Fruit fly (Drosophila melanogaster): ENCODE data around the gene CG43125.

CG43125 gene

DNA sequence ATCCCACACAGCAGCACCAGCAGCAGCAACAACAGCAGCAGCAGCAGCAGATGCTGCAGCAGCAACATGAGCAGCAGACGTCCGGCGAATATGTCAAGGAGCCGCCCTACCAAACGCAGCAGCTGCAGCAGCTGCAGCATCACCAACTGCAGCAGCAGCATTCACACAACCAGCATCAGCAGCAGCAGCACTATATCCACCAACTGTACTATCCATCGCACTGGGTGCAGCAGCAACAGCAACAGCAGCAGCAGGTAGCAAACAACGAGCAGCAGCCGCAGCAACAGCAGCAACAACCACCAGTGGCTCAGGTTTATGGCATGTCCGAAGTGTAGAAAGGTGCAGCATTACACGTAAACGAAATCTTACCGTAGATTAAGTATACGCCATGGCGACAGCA is 25.6 kb downstream of the CG43125 start:
- no peak for TF ChIP-seq achi (GFP tag; optimal IDR thresholded peaks at IDR 0.05)
- no peak for TF ChIP-seq fd85E (GFP tag; optimal IDR thresholded peaks at IDR 0.05)
- TF ChIP-seq CG6276 (GFP tag; optimal IDR thresholded peaks at IDR 0.05): no peak
- TF ChIP-seq spab (GFP tag; optimal IDR thresholded peaks at IDR 0.05): no peak
- no peak for TF ChIP-seq salr (GFP tag; optimal IDR thresholded peaks at IDR 0.05)
- no peak for TF ChIP-seq CG9139 (GFP tag; optimal IDR thresholded peaks at IDR 0.05)
- TF ChIP-seq Eip93F (GFP tag; optimal IDR thresholded peaks at IDR 0.05): no peak
- no peak for TF ChIP-seq pdm3 (GFP tag; optimal IDR thresholded peaks at IDR 0.05)
- no peak for TF ChIP-seq dsx (GFP tag; optimal IDR thresholded peaks at IDR 0.05; ENCODE audit: poor library complexity, severe bottlenecking)
- no peak for TF ChIP-seq CG32006 (GFP tag; optimal IDR thresholded peaks at IDR 0.05)
- TF ChIP-seq CG6808 (GFP tag; optimal IDR thresholded peaks at IDR 0.05): no peak
- TF ChIP-seq CG15336 (GFP tag; IDR thresholded peaks at IDR 0.05): no peak
- no peak for TF ChIP-seq CG11902 (GFP tag; optimal IDR thresholded peaks at IDR 0.05)
- no peak for TF ChIP-seq CG6163 (GFP tag; IDR thresholded peaks at IDR 0.05)
- TF ChIP-seq Ets96B (tag; optimal IDR thresholded peaks at IDR 0.05): no peak
- TF ChIP-seq esn (GFP tag; optimal IDR thresholded peaks at IDR 0.05): no peak
- TF ChIP-seq net (GFP tag; optimal IDR thresholded peaks at IDR 0.05): no peak
- no peak for TF ChIP-seq CG11294 (GFP tag; IDR thresholded peaks at IDR 0.05)
- TF ChIP-seq Eip78C (GFP tag): no peak

DNA sequence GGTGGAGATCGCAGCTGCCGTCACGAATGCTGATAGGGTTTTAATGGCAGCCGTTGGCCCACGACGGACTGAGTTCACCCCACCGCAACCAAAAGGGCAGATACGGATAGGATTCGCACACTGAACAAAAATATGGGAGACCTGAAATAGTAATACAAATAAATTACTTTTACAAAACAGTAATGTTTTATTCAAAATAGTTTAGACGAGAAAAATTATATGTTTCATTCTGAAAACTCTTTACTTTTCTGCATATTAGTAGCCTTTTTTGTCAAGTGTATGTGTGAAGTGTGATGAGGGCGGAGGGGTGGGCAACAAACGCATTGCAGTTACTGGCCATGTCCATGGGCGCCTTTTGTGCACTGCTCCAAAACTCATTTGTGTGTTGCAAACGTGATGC is 27.3 kb downstream of the CG43125 start:
- TF ChIP-seq CG16779 (tag; optimal IDR thresholded peaks at IDR 0.05) (no peak), CG8119 (GFP tag; IDR thresholded peaks at IDR 0.05) (0 out of 3 replicates have a peak, but pooled peaks have one; percentile 15), CG6163 (GFP tag; IDR thresholded peaks at IDR 0.05) (no peak), CG6854 (GFP tag; optimal IDR thresholded peaks at IDR 0.05) (no peak), Met (GFP tag; optimal IDR thresholded peaks at IDR 0.05) (peak; percentile 28), CG8632 (GFP tag; optimal IDR thresholded peaks at IDR 0.05) (no peak), CG4318 (GFP tag; optimal IDR thresholded peaks at IDR 0.05) (no peak), CG31627 (GFP tag; optimal IDR thresholded peaks at IDR 0.05) (peak; percentile 2), CG34406 (GFP tag; optimal IDR thresholded peaks at IDR 0.05) (peak; percentile 32), acj6 (GFP tag; optimal IDR thresholded peaks at IDR 0.05) (peak; percentile 9), Sox102F (GFP tag; optimal IDR thresholded peaks at IDR 0.05) (peak; percentile 3), CG3919 (GFP tag; optimal IDR thresholded peaks at IDR 0.05) (peak; percentile 8), Hr38 (GFP tag; optimal IDR thresholded peaks at IDR 0.05) (no peak), CG8319 (GFP tag; optimal IDR thresholded peaks at IDR 0.05) (no peak), Ets96B (tag; optimal IDR thresholded peaks at IDR 0.05) (peak; percentile 22), Sox15 (GFP tag; optimal IDR thresholded peaks at IDR 0.05) (no peak), Lpt (GFP tag; optimal IDR thresholded peaks at IDR 0.05) (no peak), Eip93F (GFP tag; optimal IDR thresholded peaks at IDR 0.05) (no peak), Hr4 (GFP tag; optimal IDR thresholded peaks at IDR 0.05) (peak; percentile 24), CG6792 (GFP tag; optimal IDR thresholded peaks at IDR 0.05) (peak; percentile 17), fkh (GFP tag; optimal IDR thresholded peaks at IDR 0.05) (no peak), topi (GFP tag; optimal IDR thresholded peaks at IDR 0.05) (peak; percentile 17), ss (GFP tag; optimal IDR thresholded peaks at IDR 0.05) (peak in 1 of 2 experiments; percentile 37), Smox (GFP tag; optimal IDR thresholded peaks at IDR 0.05) (peak; percentile 24), CG11294 (GFP tag; IDR thresholded peaks at IDR 0.05) (no peak), Sox14 (GFP tag; optimal IDR thresholded peaks at IDR 0.05) (peak; percentile 7), fd85E (GFP tag; optimal IDR thresholded peaks at IDR 0.05) (no peak), svp (GFP tag) (peak; percentile 83), CG11762 (GFP tag; optimal IDR thresholded peaks at IDR 0.05; ENCODE audit: insufficient read depth) (no peak), CG15336 (GFP tag; IDR thresholded peaks at IDR 0.05) (no peak), pdm3 (GFP tag; optimal IDR thresholded peaks at IDR 0.05) (peak; percentile 2), dac (GFP tag; optimal IDR thresholded peaks at IDR 0.05) (no peak), fd59A (GFP tag; optimal IDR thresholded peaks at IDR 0.05) (no peak), CG10669 (GFP tag; optimal IDR thresholded peaks at IDR 0.05) (peak; percentile 4), OdsH (GFP tag; optimal IDR thresholded peaks at IDR 0.05) (peak; percentile 19), eg (GFP tag; IDR thresholded peaks at IDR 0.05) (0 out of 3 replicates have a peak, but pooled peaks have one; percentile 27), Eip78C (GFP tag) (peak; percentile 73), CG10631 (GFP tag; optimal IDR thresholded peaks at IDR 0.05) (peak; percentile 30), CG3032 (tag; optimal IDR thresholded peaks at IDR 0.05) (no peak)

Data from whole organism, prepupa.